Fruit fly (Drosophila melanogaster): ENCODE results near the gene CG33263.

The CG33263 gene

DNA sequence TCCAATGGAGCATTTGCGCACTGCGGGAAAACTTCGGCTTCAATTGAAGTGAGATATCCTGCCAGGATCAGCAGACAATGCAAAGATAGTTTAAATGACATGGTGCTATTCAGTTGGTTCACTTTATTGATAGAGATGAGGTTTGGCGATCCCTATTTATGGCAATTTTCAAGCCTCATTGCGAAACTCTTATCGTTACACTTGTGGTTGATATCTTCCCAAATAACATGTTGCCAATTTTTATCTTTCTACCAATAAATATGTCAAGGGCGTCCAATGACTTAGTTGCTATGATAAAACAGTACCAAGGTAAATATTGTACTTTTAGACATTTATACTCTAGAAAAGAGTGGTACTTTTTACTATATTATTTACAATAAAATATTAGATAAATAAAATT lies at the start of gene CG33263:
TSS of gene CG33263 (minus strand) at position 101 of the 400 bp plus-strand sequence.
- TF ChIP-seq CG8119 (GFP tag; IDR thresholded peaks at IDR 0.05) (no peak), ss (GFP tag; optimal IDR thresholded peaks at IDR 0.05) (no peak), achi (GFP tag; optimal IDR thresholded peaks at IDR 0.05) (no peak), CG11762 (GFP tag; optimal IDR thresholded peaks at IDR 0.05; ENCODE audit: insufficient read depth) (no peak), CG32006 (GFP tag; optimal IDR thresholded peaks at IDR 0.05) (no peak), Sox15 (GFP tag; optimal IDR thresholded peaks at IDR 0.05) (no peak), Hr4 (GFP tag; optimal IDR thresholded peaks at IDR 0.05) (no peak), Eip93F (GFP tag; optimal IDR thresholded peaks at IDR 0.05) (no peak), CG1621 (tag; optimal IDR thresholded peaks at IDR 0.05) (no peak), pdm3 (GFP tag; optimal IDR thresholded peaks at IDR 0.05) (no peak), Blimp-1 (GFP tag; optimal IDR thresholded peaks at IDR 0.05) (no peak), CG6276 (GFP tag; optimal IDR thresholded peaks at IDR 0.05) (no peak), acj6 (GFP tag; optimal IDR thresholded peaks at IDR 0.05) (no peak), CG10631 (GFP tag; optimal IDR thresholded peaks at IDR 0.05) (no peak), CG34406 (GFP tag; optimal IDR thresholded peaks at IDR 0.05) (no peak)

DNA sequence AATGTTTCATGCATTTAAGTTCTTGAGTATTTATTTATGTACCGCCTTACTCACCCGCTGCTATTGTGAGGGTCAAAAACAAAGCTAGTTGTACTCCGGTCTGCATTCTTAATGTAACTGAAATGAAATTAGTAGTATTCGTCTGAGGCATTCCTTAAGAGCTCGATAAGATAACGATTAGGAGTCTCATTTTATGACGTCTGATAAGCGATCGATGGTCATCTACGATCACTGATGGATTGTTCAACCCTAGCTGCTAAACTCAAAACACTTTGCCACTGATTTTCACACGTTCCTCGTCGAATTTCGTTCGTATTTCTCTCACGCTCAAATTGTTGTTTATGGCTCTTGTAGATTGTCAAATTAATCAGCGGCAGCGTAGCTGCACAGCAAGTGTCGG lies 33.2 kb upstream of the CG33263 start, which contains the start of gene CG10116:
TSS of gene CG10116 (minus strand) at position 106 of the 400 bp plus-strand sequence.
- no peak for TF ChIP-seq esn (GFP tag; optimal IDR thresholded peaks at IDR 0.05)
- TF ChIP-seq Eip93F (GFP tag; optimal IDR thresholded peaks at IDR 0.05) = no peak
- TF ChIP-seq Ets96B (tag; optimal IDR thresholded peaks at IDR 0.05) = no peak
- TF ChIP-seq OdsH (GFP tag; optimal IDR thresholded peaks at IDR 0.05) = no peak
- no peak for TF ChIP-seq eg (GFP tag; IDR thresholded peaks at IDR 0.05)
- no peak for TF ChIP-seq CG9139 (GFP tag; optimal IDR thresholded peaks at IDR 0.05)
- no peak for TF ChIP-seq fd85E (GFP tag; optimal IDR thresholded peaks at IDR 0.05)
- no peak for TF ChIP-seq Blimp-1 (GFP tag; optimal IDR thresholded peaks at IDR 0.05)
- TF ChIP-seq CG6854 (GFP tag; optimal IDR thresholded peaks at IDR 0.05) = no peak
- no peak for TF ChIP-seq net (GFP tag; optimal IDR thresholded peaks at IDR 0.05)
- TF ChIP-seq CG8319 (GFP tag; optimal IDR thresholded peaks at IDR 0.05) = no peak
- no peak for TF ChIP-seq cyc (GFP tag; optimal IDR thresholded peaks at IDR 0.05)
- TF ChIP-seq CG11294 (GFP tag; IDR thresholded peaks at IDR 0.05) = no peak

DNA sequence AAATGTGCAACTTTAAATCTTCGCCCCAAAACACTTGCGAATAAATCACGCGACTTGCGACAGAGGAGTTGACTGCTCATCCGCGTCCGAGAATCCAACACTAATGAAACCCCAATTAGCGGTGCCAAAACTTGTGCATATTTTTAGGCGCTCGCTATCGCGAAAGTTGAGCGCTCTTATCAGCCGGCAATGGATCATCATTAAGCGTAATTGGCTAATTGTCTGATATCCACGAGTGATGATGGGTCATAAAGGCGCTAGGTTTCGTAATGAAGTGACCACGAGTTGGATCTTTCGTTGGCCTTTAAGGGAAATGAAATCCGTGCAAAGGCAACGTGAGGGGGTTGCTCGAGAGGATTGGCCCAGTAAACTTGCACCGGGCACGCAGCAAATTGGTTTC lies 30.8 kb upstream of the CG33263 start:
- TF ChIP-seq Eip75B (GFP tag; optimal IDR thresholded peaks at IDR 0.05) (no peak), vri (GFP tag; optimal IDR thresholded peaks at IDR 0.05) (peak; percentile 14)

DNA sequence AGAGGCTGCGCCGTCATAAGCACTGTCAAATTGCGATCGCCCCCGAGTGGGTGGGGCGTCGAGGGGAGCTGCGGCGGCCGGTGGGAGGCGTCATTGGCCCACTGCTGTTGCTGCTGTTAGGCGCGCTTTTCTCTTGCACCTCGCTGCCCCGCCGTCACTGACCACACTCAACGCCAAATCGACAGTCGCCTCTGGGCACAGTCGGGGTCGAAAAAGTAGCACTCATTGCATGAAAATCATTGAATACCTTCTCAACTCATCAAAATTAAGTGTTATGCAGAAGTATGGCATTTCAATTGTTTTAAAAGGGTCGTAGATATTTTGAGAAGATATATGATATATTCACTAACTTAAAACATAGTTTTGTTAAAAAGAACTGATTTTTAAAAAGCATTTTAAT lies 28.3 kb upstream of the CG33263 start:
- TF ChIP-seq CG3919 (GFP tag; optimal IDR thresholded peaks at IDR 0.05) (no peak), fkh (GFP tag; optimal IDR thresholded peaks at IDR 0.05) (no peak), CG3032 (tag; optimal IDR thresholded peaks at IDR 0.05) (no peak), Sox102F (GFP tag; optimal IDR thresholded peaks at IDR 0.05) (no peak), CG11294 (GFP tag; IDR thresholded peaks at IDR 0.05) (peak; percentile 12; the same call in 1 of the 2 replicates), Gug (GFP tag; IDR thresholded peaks at IDR 0.05) (no peak), CG31627 (GFP tag; optimal IDR thresholded peaks at IDR 0.05) (no peak), CG32006 (GFP tag; optimal IDR thresholded peaks at IDR 0.05) (peak; percentile 70), Eip93F (GFP tag; optimal IDR thresholded peaks at IDR 0.05) (no peak), CG6163 (GFP tag; IDR thresholded peaks at IDR 0.05) (0 out of 3 replicates have a peak, but pooled peaks have one; percentile 19), CG8319 (GFP tag; optimal IDR thresholded peaks at IDR 0.05) (no peak), Hr39 (GFP tag; optimal IDR thresholded peaks at IDR 0.05) (peak; percentile 18), CG4318 (GFP tag; optimal IDR thresholded peaks at IDR 0.05) (no peak), CG6854 (GFP tag; optimal IDR thresholded peaks at IDR 0.05) (no peak), Sox15 (GFP tag; optimal IDR thresholded peaks at IDR 0.05) (no peak), Blimp-1 (GFP tag; optimal IDR thresholded peaks at IDR 0.05) (no peak), CG6792 (GFP tag; optimal IDR thresholded peaks at IDR 0.05) (no peak), CG10631 (GFP tag; optimal IDR thresholded peaks at IDR 0.05) (no peak), dac (GFP tag; optimal IDR thresholded peaks at IDR 0.05) (no peak), Hr4 (GFP tag; optimal IDR thresholded peaks at IDR 0.05) (peak; percentile 61), Lpt (GFP tag; optimal IDR thresholded peaks at IDR 0.05) (no peak), OdsH (GFP tag; optimal IDR thresholded peaks at IDR 0.05) (peak; percentile 31), esn (GFP tag; optimal IDR thresholded peaks at IDR 0.05) (no peak), spab (GFP tag; optimal IDR thresholded peaks at IDR 0.05) (no peak), Ets96B (tag; optimal IDR thresholded peaks at IDR 0.05) (no peak), cyc (GFP tag; optimal IDR thresholded peaks at IDR 0.05) (no peak), CG6808 (GFP tag; optimal IDR thresholded peaks at IDR 0.05) (no peak), Smox (GFP tag; optimal IDR thresholded peaks at IDR 0.05) (no peak), Met (GFP tag; optimal IDR thresholded peaks at IDR 0.05) (no peak), pdm3 (GFP tag; optimal IDR thresholded peaks at IDR 0.05) (peak; percentile 36), CG1621 (tag; optimal IDR thresholded peaks at IDR 0.05) (no peak), fd59A (GFP tag; optimal IDR thresholded peaks at IDR 0.05) (no peak)

Measured in whole organism, prepupa.